Fruit fly (Drosophila melanogaster) whole organism, prepupa: Measurements from ENCODE around the gene CG11417.

Experiments
- Blimp-1 ChIP-seq: fragments of 200-800 bp; sonication (Bioruptor generic); optimal IDR thresholded peaks from 3 replicates; lab custom pipeline; 2017; ENCODE audit warnings: missing biosample characterization, missing genetic modification characterization, mild to moderate bottlenecking, moderate library complexity, missing genetic modification reagents
- CG10631 ChIP-seq: fragments of 200-800 bp; sonication (Bioruptor generic); optimal IDR thresholded peaks from 2 replicates; lab custom pipeline; 2016; ENCODE audit warnings: missing biosample characterization, missing genetic modification characterization
- CG10669 ChIP-seq: fragments of 200-800 bp; sonication (Bioruptor generic); optimal IDR thresholded peaks from 3 replicates; lab custom pipeline; 2018; ENCODE audit warnings: missing biosample characterization, mild to moderate bottlenecking, missing genetic modification characterization, moderate library complexity
- CG15336 ChIP-seq: fragments of 200-800 bp; sonication (Bioruptor generic); IDR thresholded peaks from 2 replicates; pipeline ENCODE4 v1.3.6; 2022; ENCODE audit warnings: missing biosample characterization, missing genetic modification characterization
- CG31627 ChIP-seq: fragments of 200-800 bp; sonication (Bioruptor generic); optimal IDR thresholded peaks from 3 replicates; lab custom pipeline; 2016; ENCODE audit warnings: missing biosample characterization, missing genetic modification characterization
- CG34406 ChIP-seq: fragments of 200-800 bp; sonication (Bioruptor generic); optimal IDR thresholded peaks from 3 replicates; lab custom pipeline; 2016; ENCODE audit warnings: missing biosample characterization, missing genetic modification characterization
- CG6854 ChIP-seq: fragments of 200-800 bp; sonication (Bioruptor generic); optimal IDR thresholded peaks from 2 replicates; lab custom pipeline; 2017; ENCODE audit warnings: missing biosample characterization, mild to moderate bottlenecking, missing genetic modification characterization
- Eip75B ChIP-seq: fragments of 200-800 bp; sonication (Bioruptor generic); optimal IDR thresholded peaks from 3 replicates; lab custom pipeline; 2016; ENCODE audit warnings: missing biosample characterization, missing genetic modification characterization
- Lpt ChIP-seq: fragments of 200-800 bp; sonication (Bioruptor generic); optimal IDR thresholded peaks from 3 replicates; lab custom pipeline; 2016; ENCODE audit warnings: missing biosample characterization, missing genetic modification characterization
- Met ChIP-seq: fragments of 200-800 bp; sonication (Bioruptor generic); optimal IDR thresholded peaks from 3 replicates; lab custom pipeline; 2016; ENCODE audit warnings: missing biosample characterization, missing genetic modification characterization
- Sox14 ChIP-seq: fragments of 200-800 bp; sonication (Bioruptor generic); optimal IDR thresholded peaks from 3 replicates; lab custom pipeline; 2016; ENCODE audit warnings: missing biosample characterization, missing genetic modification characterization
- cyc ChIP-seq: fragments of 200-800 bp; sonication (Bioruptor generic); optimal IDR thresholded peaks from 3 replicates; lab custom pipeline; 2016; ENCODE audit warnings: missing biosample characterization, missing genetic modification characterization

DNA sequence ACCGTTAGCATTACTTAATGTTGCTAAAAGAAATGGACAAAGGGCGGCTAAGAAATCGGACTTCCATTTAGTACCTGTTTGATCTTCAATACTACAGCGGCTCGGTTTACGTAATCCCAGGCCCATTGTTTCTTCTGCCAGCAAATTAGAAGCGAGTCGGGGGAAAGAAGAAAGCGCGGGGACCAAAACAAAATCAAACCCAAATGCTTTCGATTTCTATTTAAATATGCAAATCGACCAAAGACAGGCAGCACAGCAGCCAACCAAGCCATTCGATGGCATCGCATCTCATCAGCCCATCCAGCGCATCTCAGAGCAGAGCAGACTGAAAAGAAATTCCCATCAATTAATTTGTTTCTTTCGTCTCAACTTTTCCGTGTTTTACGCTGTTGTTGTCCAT lies 41.3 kb upstream of the CG11417 start:
- TF ChIP-seq CG34406 (GFP tag; lab: Kevin White, UChicago): no peak
- no peak for TF ChIP-seq CG31627 (GFP tag; lab: Kevin White, UChicago)
- TF ChIP-seq Lpt (GFP tag; lab: Kevin White, UChicago): no peak
- no peak for TF ChIP-seq Eip75B
- no peak for TF ChIP-seq Blimp-1
- no peak for TF ChIP-seq Sox14
- no peak for TF ChIP-seq CG15336 (GFP tag; lab: Robert Waterston, UW)
- no peak for TF ChIP-seq CG6854 (GFP tag; lab: Kevin White, UChicago)
- no peak for TF ChIP-seq CG10631 (GFP tag; lab: Kevin White, UChicago)
- TF ChIP-seq CG10669: no peak
- no peak for TF ChIP-seq Met
- TF ChIP-seq cyc (GFP tag; lab: Kevin White, UChicago): no peak
